Worm (Caenorhabditis elegans): ENCODE data around the gene D2096.13.

ce11 chrIV:8379278-8379677, 20.9 kb upstream of the D2096.13 start, which contains the start of gene nap-1:
- TF ChIP-seq zag-1 (tag; optimal IDR thresholded peaks at IDR 0.05) (no peak), nhr-237 (tag; optimal IDR thresholded peaks at IDR 0.05) (no peak), elt-1 (tag; optimal IDR thresholded peaks at IDR 0.05) (no peak)
